Worm (Caenorhabditis elegans): ENCODE results near the gene atn-1.

atn-1 gene

ce11 chrV:12478111-12478510 is at the start of gene atn-1:
Gene atn-1 (plus strand): TSS chrV:12478411.
- TF ChIP-seq hmbx-1 (tag; optimal IDR thresholded peaks at IDR 0.05), result no peak
- no peak for TF ChIP-seq tbx-37 (GFP tag; conservative IDR thresholded peaks at IDR 0.05)
- no peak for TF ChIP-seq ceh-36 (tag; optimal IDR thresholded peaks at IDR 0.05)
- TF ChIP-seq sea-1 (GFP tag; conservative IDR thresholded peaks at IDR 0.05), result no peak
- TF ChIP-seq ets-7 (tag; optimal IDR thresholded peaks at IDR 0.05), result no peak
- no peak for TF ChIP-seq scrt-1 (GFP tag; IDR thresholded peaks at IDR 0.05)
- TF ChIP-seq B0310.2 (tag; optimal IDR thresholded peaks at IDR 0.05), result no peak
- no peak for TF ChIP-seq F13C5.2 (tag; optimal IDR thresholded peaks at IDR 0.05)
- no peak for TF ChIP-seq pes-1 (GFP tag; IDR thresholded peaks at IDR 0.05)
- TF ChIP-seq ceh-13 (GFP tag; optimal IDR thresholded peaks at IDR 0.05), result no peak
- no peak for TF ChIP-seq hmg-4 (GFP tag; optimal IDR thresholded peaks at IDR 0.05)

- TF ChIP-seq ceh-36 (tag; optimal IDR thresholded peaks at IDR 0.05) (no peak), pes-1 (GFP tag; IDR thresholded peaks at IDR 0.05) (no peak), scrt-1 (GFP tag; IDR thresholded peaks at IDR 0.05) (no peak), sea-1 (GFP tag; conservative IDR thresholded peaks at IDR 0.05) (no peak), B0310.2 (tag; optimal IDR thresholded peaks at IDR 0.05) (no peak), hmg-4 (GFP tag; optimal IDR thresholded peaks at IDR 0.05) (no peak), tbx-37 (GFP tag; conservative IDR thresholded peaks at IDR 0.05) (no peak), tbx-11 (GFP tag; IDR thresholded peaks at IDR 0.05) (no peak), hnd-1 (tag; optimal IDR thresholded peaks at IDR 0.05) (no peak), aly-1 (tag; optimal IDR thresholded peaks at IDR 0.05) (no peak), tra-4 (tag; optimal IDR thresholded peaks at IDR 0.05) (no peak), hmbx-1 (tag; optimal IDR thresholded peaks at IDR 0.05) (no peak), flt-1 (GFP tag; IDR thresholded peaks at IDR 0.05) (no peak), F13C5.2 (tag; optimal IDR thresholded peaks at IDR 0.05) (no peak), ets-7 (tag; optimal IDR thresholded peaks at IDR 0.05) (no peak), ceh-13 (GFP tag; optimal IDR thresholded peaks at IDR 0.05) (no peak)
Observed at ce11 chrV:12429039-12429438, 49.2 kb upstream of the atn-1 start, which contains the start of gene C54D10.5. Gene C54D10.5 (plus strand): TSS chrV:12429339.

ce11 chrV:12432111-12432510 is 46.1 kb upstream of the atn-1 start, which contains the start of gene C54D10.13:
Gene C54D10.13 (minus strand): TSS chrV:12432289.
- no peak for TF ChIP-seq ceh-36 (tag; optimal IDR thresholded peaks at IDR 0.05)
- TF ChIP-seq tbx-11 (GFP tag; IDR thresholded peaks at IDR 0.05), result no peak
- no peak for TF ChIP-seq hmbx-1 (tag; optimal IDR thresholded peaks at IDR 0.05)
- no peak for TF ChIP-seq hnd-1 (tag; optimal IDR thresholded peaks at IDR 0.05)
- no peak for TF ChIP-seq B0310.2 (tag; optimal IDR thresholded peaks at IDR 0.05)
- no peak for TF ChIP-seq F13C5.2 (tag; optimal IDR thresholded peaks at IDR 0.05)
- no peak for TF ChIP-seq sea-1 (GFP tag; conservative IDR thresholded peaks at IDR 0.05)
- TF ChIP-seq pes-1 (GFP tag; IDR thresholded peaks at IDR 0.05), result no peak
- no peak for TF ChIP-seq aly-1 (tag; optimal IDR thresholded peaks at IDR 0.05)
- no peak for TF ChIP-seq ama-1 (optimal IDR thresholded peaks at IDR 0.05)
- TF ChIP-seq flt-1 (GFP tag; IDR thresholded peaks at IDR 0.05), result no peak
- no peak for TF ChIP-seq ceh-13 (GFP tag; optimal IDR thresholded peaks at IDR 0.05)

- TF ChIP-seq hnd-1 (tag; optimal IDR thresholded peaks at IDR 0.05), result no peak
- no peak for TF ChIP-seq ceh-13 (GFP tag; optimal IDR thresholded peaks at IDR 0.05)
- no peak for TF ChIP-seq B0310.2 (tag; optimal IDR thresholded peaks at IDR 0.05)
- TF ChIP-seq tbx-11 (GFP tag; IDR thresholded peaks at IDR 0.05), result no peak
- no peak for TF ChIP-seq flt-1 (GFP tag; IDR thresholded peaks at IDR 0.05)
- TF ChIP-seq F13C5.2 (tag; optimal IDR thresholded peaks at IDR 0.05), result no peak
- TF ChIP-seq sea-1 (GFP tag; conservative IDR thresholded peaks at IDR 0.05), result no peak
- TF ChIP-seq hmg-4 (GFP tag; optimal IDR thresholded peaks at IDR 0.05), result no peak
- TF ChIP-seq ama-1 (optimal IDR thresholded peaks at IDR 0.05), result no peak
- no peak for TF ChIP-seq pes-1 (GFP tag; IDR thresholded peaks at IDR 0.05)
- TF ChIP-seq aly-1 (tag; optimal IDR thresholded peaks at IDR 0.05), result no peak
- no peak for TF ChIP-seq tra-4 (tag; optimal IDR thresholded peaks at IDR 0.05)
Observed at ce11 chrV:12433105-12433504, 45.1 kb upstream of the atn-1 start.

ce11 chrV:12433717-12434116 is 44.5 kb upstream of the atn-1 start, which contains the start of gene srh-25:
Gene srh-25 (minus strand): TSS chrV:12433817.
- no peak for TF ChIP-seq ama-1 (optimal IDR thresholded peaks at IDR 0.05)
- TF ChIP-seq flt-1 (GFP tag; IDR thresholded peaks at IDR 0.05), result no peak
- TF ChIP-seq ceh-36 (tag; optimal IDR thresholded peaks at IDR 0.05), result no peak
- TF ChIP-seq aly-1 (tag; optimal IDR thresholded peaks at IDR 0.05), result no peak
- TF ChIP-seq pes-1 (GFP tag; IDR thresholded peaks at IDR 0.05), result no peak
- TF ChIP-seq F13C5.2 (tag; optimal IDR thresholded peaks at IDR 0.05), result no peak
- no peak for TF ChIP-seq sea-1 (GFP tag; conservative IDR thresholded peaks at IDR 0.05)
- no peak for TF ChIP-seq scrt-1 (GFP tag; IDR thresholded peaks at IDR 0.05)
- TF ChIP-seq hmbx-1 (tag; optimal IDR thresholded peaks at IDR 0.05), result no peak
- TF ChIP-seq tra-4 (tag; optimal IDR thresholded peaks at IDR 0.05), result no peak
- no peak for TF ChIP-seq tbx-11 (GFP tag; IDR thresholded peaks at IDR 0.05)
- no peak for TF ChIP-seq hnd-1 (tag; optimal IDR thresholded peaks at IDR 0.05)
- no peak for TF ChIP-seq ceh-13 (GFP tag; optimal IDR thresholded peaks at IDR 0.05)
- no peak for TF ChIP-seq hmg-4 (GFP tag; optimal IDR thresholded peaks at IDR 0.05)
- no peak for TF ChIP-seq tbx-37 (GFP tag; conservative IDR thresholded peaks at IDR 0.05)
- TF ChIP-seq B0310.2 (tag; optimal IDR thresholded peaks at IDR 0.05), result no peak
- no peak for TF ChIP-seq ets-7 (tag; optimal IDR thresholded peaks at IDR 0.05)

ce11 chrV:12441420-12441819 is 36.8 kb upstream of the atn-1 start, which contains the start of gene pals-37:
Gene pals-37 (minus strand): TSS chrV:12441520.
- no peak for TF ChIP-seq ceh-36 (tag; optimal IDR thresholded peaks at IDR 0.05)
- no peak for TF ChIP-seq sea-1 (GFP tag; conservative IDR thresholded peaks at IDR 0.05)
- no peak for TF ChIP-seq scrt-1 (GFP tag; IDR thresholded peaks at IDR 0.05)
- no peak for TF ChIP-seq hmbx-1 (tag; optimal IDR thresholded peaks at IDR 0.05)
- TF ChIP-seq ceh-13 (GFP tag; optimal IDR thresholded peaks at IDR 0.05), result no peak
- no peak for TF ChIP-seq tbx-11 (GFP tag; IDR thresholded peaks at IDR 0.05)
- no peak for TF ChIP-seq flt-1 (GFP tag; IDR thresholded peaks at IDR 0.05)
- no peak for TF ChIP-seq B0310.2 (tag; optimal IDR thresholded peaks at IDR 0.05)
- TF ChIP-seq ets-7 (tag; optimal IDR thresholded peaks at IDR 0.05), result no peak
- no peak for TF ChIP-seq F13C5.2 (tag; optimal IDR thresholded peaks at IDR 0.05)

ce11 chrV:12443754-12444153 is 34.5 kb upstream of the atn-1 start, which contains the start of gene pals-39:
Gene pals-39 (minus strand): TSS chrV:12443854.
- TF ChIP-seq sea-1 (GFP tag; conservative IDR thresholded peaks at IDR 0.05), result no peak
- TF ChIP-seq aly-1 (tag; optimal IDR thresholded peaks at IDR 0.05), result no peak
- TF ChIP-seq ceh-36 (tag; optimal IDR thresholded peaks at IDR 0.05), result no peak
- no peak for TF ChIP-seq scrt-1 (GFP tag; IDR thresholded peaks at IDR 0.05)
- no peak for TF ChIP-seq tbx-11 (GFP tag; IDR thresholded peaks at IDR 0.05)
- TF ChIP-seq tbx-37 (GFP tag; conservative IDR thresholded peaks at IDR 0.05), result no peak
- TF ChIP-seq B0310.2 (tag; optimal IDR thresholded peaks at IDR 0.05), result no peak
- no peak for TF ChIP-seq ama-1 (optimal IDR thresholded peaks at IDR 0.05)
- no peak for TF ChIP-seq pes-1 (GFP tag; IDR thresholded peaks at IDR 0.05)
- no peak for TF ChIP-seq F13C5.2 (tag; optimal IDR thresholded peaks at IDR 0.05)
- TF ChIP-seq hnd-1 (tag; optimal IDR thresholded peaks at IDR 0.05), result no peak
- no peak for TF ChIP-seq tra-4 (tag; optimal IDR thresholded peaks at IDR 0.05)
- TF ChIP-seq flt-1 (GFP tag; IDR thresholded peaks at IDR 0.05), result no peak
- TF ChIP-seq hmg-4 (GFP tag; optimal IDR thresholded peaks at IDR 0.05), result no peak
- TF ChIP-seq ets-7 (tag; optimal IDR thresholded peaks at IDR 0.05), result no peak
- no peak for TF ChIP-seq ceh-13 (GFP tag; optimal IDR thresholded peaks at IDR 0.05)
- no peak for TF ChIP-seq hmbx-1 (tag; optimal IDR thresholded peaks at IDR 0.05)

Measured in whole organism, early embryonic.